Worm (Caenorhabditis elegans): Measurements from ENCODE around the gene rbm-42.

- no peak for TF ChIP-seq elt-3 (tag; optimal IDR thresholded peaks at IDR 0.05)
- TF ChIP-seq lsy-2 (tag; optimal IDR thresholded peaks at IDR 0.05), result no peak
- TF ChIP-seq lin-13 (tag; optimal IDR thresholded peaks at IDR 0.05), result no peak
- no peak for TF ChIP-seq sptf-1 (tag; optimal IDR thresholded peaks at IDR 0.05)
- no peak for TF ChIP-seq flh-1 (GFP tag; optimal IDR thresholded peaks at IDR 0.05)
- no peak for TF ChIP-seq unc-39 (tag; optimal IDR thresholded peaks at IDR 0.05)
- TF ChIP-seq nhr-12 (tag; optimal IDR thresholded peaks at IDR 0.05), result no peak
- TF ChIP-seq elt-1 (tag; optimal IDR thresholded peaks at IDR 0.05; ENCODE audit: borderline replicate concordance, insufficient read depth), result no peak
- no peak for TF ChIP-seq pha-4 (tag; optimal IDR thresholded peaks at IDR 0.05)
- TF ChIP-seq mep-1 (tag; optimal IDR thresholded peaks at IDR 0.05), result no peak
- TF ChIP-seq snpc-4 (tag; optimal IDR thresholded peaks at IDR 0.05), result no peak
Observed at ce11 chrIII:5137099-5137498, 15.9 kb downstream of the rbm-42 start.

All from whole organism, mixed stage, embryonic.